Worm (Caenorhabditis elegans) whole organism, L4 larva: ENCODE measurements around the gene gtf-2H5.

ENCODE experiments used
- F49E8.2 ChIP-seq: sonication (generic microtip); optimal IDR thresholded peaks from 2 replicates; lab custom pipeline; 2016; ENCODE audit warnings: missing compliant biosample characterization, mild to moderate bottlenecking, missing genetic modification characterization, borderline replicate concordance
- ceh-32 ChIP-seq: sonication (generic microtip); optimal IDR thresholded peaks from 2 replicates; lab custom pipeline; 2016; ENCODE audit warnings: mild to moderate bottlenecking, missing genetic modification characterization, missing compliant biosample characterization; ENCODE audit not compliant: poor library complexity
- egl-27 ChIP-seq: sonication (generic microtip); optimal IDR thresholded peaks from 3 replicates; lab custom pipeline; 2017; ENCODE audit warnings: missing biosample characterization, missing genetic modification reagents, missing genetic modification characterization
- fos-1 ChIP-seq: fragments of 150-350 bp; optimal IDR thresholded peaks from 2 replicates; lab custom pipeline; 2014; ENCODE audit warnings: missing biosample characterization, missing genetic modification characterization
- mep-1 ChIP-seq: fragments of 150-350 bp; sonication (generic microtip); optimal IDR thresholded peaks from 3 replicates; lab custom pipeline; 2014; ENCODE audit warnings: missing biosample characterization, missing genetic modification characterization
- nhr-76 ChIP-seq: fragments of 150-350 bp; optimal IDR thresholded peaks from 2 replicates; lab custom pipeline; 2014; ENCODE audit warnings: missing biosample characterization, missing genetic modification characterization
- unc-62 ChIP-seq, 3 experiments: fragments of 150-350 bp in 1 of 3; sonication (generic microtip); optimal IDR thresholded peaks in 2 of 3; peaks in 1 of 3; 1 replicate in 1 of 3; 2 replicates in 2 of 3; lab custom pipeline; 2014 to 2017; ENCODE audit warnings: missing biosample characterization in 3 of 3, missing genetic modification characterization in 3 of 3, missing genetic modification reagents in 3 of 3, missing genotype in 1 of 3
- zag-1 ChIP-seq: fragments of 150-350 bp; optimal IDR thresholded peaks from 2 replicates; lab custom pipeline; 2014; ENCODE audit warnings: missing biosample characterization, missing genetic modification characterization

DNA sequence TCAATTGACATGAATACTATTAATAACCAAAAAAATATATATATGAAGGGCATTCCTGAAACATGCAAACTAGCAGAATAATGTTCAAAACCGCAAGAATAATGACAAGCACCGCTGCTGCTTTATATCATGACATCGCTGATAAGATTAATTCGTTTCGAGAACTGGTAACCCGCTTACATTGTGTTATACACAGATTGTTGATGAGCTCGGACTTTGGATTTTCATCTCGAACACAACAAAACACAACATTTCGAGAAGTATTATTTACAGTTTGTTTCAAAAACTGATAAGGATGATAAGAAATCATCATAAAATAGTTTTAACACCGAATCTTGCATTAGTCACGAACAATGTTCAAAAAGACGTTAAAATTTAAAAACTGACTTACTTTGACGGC is 46.5 kb downstream of the gtf-2H5 start:
- TF ChIP-seq egl-27 (tag; lab: Kevin White, UChicago) (no peak), F49E8.2 (tag; lab: Kevin White, UChicago) (no peak), zag-1 (tag; lab: Kevin White, UChicago) (no peak), mep-1 (no peak), nhr-76 (tag; lab: Kevin White, UChicago) (no peak), ceh-32 (tag; lab: Kevin White, UChicago) (no peak), fos-1 (tag; lab: Kevin White, UChicago) (no peak), unc-62 (GFP tag; optimal IDR thresholded peaks at IDR 0.05 in 1 of 2; lab: Kevin White, UChicago) (peak in 1 of 2 experiments; percentile 55), unc-62 (tag; optimal IDR thresholded peaks at IDR 0.05; lab: Kevin White, UChicago) (no peak)
